Worm (Caenorhabditis elegans): ENCODE results near the gene ulp-4.

ce11 chrII:8180281-8180680, 50.5 kb downstream of the ulp-4 start, which contains the start of gene T05C12.4:
- TF ChIP-seq lin-15B (tag; optimal IDR thresholded peaks at IDR 0.05), result no peak
- no peak for TF ChIP-seq lin-35 (GFP tag; optimal IDR thresholded peaks at IDR 0.05)
- no peak for TF ChIP-seq ztf-11 (tag; optimal IDR thresholded peaks at IDR 0.05)
- no peak for TF ChIP-seq lin-13 (GFP tag; optimal IDR thresholded peaks at IDR 0.05)
- no peak for TF ChIP-seq unc-62 (GFP tag; optimal IDR thresholded peaks at IDR 0.05)
- TF ChIP-seq efl-1 (optimal IDR thresholded peaks at IDR 0.05), result no peak
- no peak for TF ChIP-seq efl-1 (GFP tag; optimal IDR thresholded peaks at IDR 0.05 in 1 of 2)
